Fruit fly (Drosophila melanogaster) whole organism, embryonic: Measurements from ENCODE around the gene CG31636.

Experiments
- Adf1 ChIP-seq: fragments of 200-800 bp; sonication (Bioruptor generic); IDR thresholded peaks from 2 replicates; pipeline ENCODE4 v1.3.6; 2022; ENCODE audit warnings: missing biosample characterization, missing genetic modification characterization
- Atf3 ChIP-seq: fragments of 200-800 bp; sonication (Bioruptor generic); optimal IDR thresholded peaks from 3 replicates; lab custom pipeline; 2016; ENCODE audit warnings: missing biosample characterization, missing genetic modification characterization
- CG10147 ChIP-seq: fragments of 200-800 bp; sonication (Bioruptor generic); optimal IDR thresholded peaks from 2 replicates; lab custom pipeline; 2019; ENCODE audit warnings: missing biosample characterization, mild to moderate bottlenecking, missing genetic modification characterization, moderate library complexity
- CG10209 ChIP-seq: fragments of 200-800 bp; sonication (Bioruptor generic); optimal IDR thresholded peaks from 3 replicates; lab custom pipeline; 2017; ENCODE audit warnings: missing biosample characterization, mild to moderate bottlenecking, missing genetic modification characterization, missing genetic modification reagents
- CG10366 ChIP-seq: fragments of 200-800 bp; sonication (Bioruptor generic); IDR thresholded peaks from 2 replicates; pipeline ENCODE4 v1.3.6; 2022; ENCODE audit warnings: missing biosample characterization, missing genetic modification characterization
- CG10959 ChIP-seq: fragments of 200-800 bp; sonication (Bioruptor generic); IDR thresholded peaks from 2 replicates; pipeline ENCODE4 v1.3.6; 2022; ENCODE audit warnings: missing biosample characterization, missing genetic modification characterization
- CG12104 ChIP-seq: fragments of 200-800 bp; sonication (Bioruptor generic); optimal IDR thresholded peaks from 3 replicates; lab custom pipeline; 2016; ENCODE audit warnings: missing biosample characterization, missing genetic modification characterization
- CG12155 ChIP-seq: fragments of 200-800 bp; sonication (Bioruptor generic); optimal IDR thresholded peaks from 3 replicates; lab custom pipeline; 2016; ENCODE audit warnings: missing biosample characterization, missing genetic modification characterization
- CG12769 ChIP-seq: fragments of 200-800 bp; sonication (Bioruptor generic); optimal IDR thresholded peaks from 2 replicates; lab custom pipeline; 2019; ENCODE audit warnings: missing biosample characterization, mild to moderate bottlenecking, missing genetic modification characterization, moderate library complexity
- CG13894 ChIP-seq: fragments of 200-800 bp; sonication (Bioruptor generic); optimal IDR thresholded peaks from 3 replicates; lab custom pipeline; 2018; ENCODE audit warnings: missing biosample characterization, mild to moderate bottlenecking, missing genetic modification characterization, moderate library complexity
- CG15011 ChIP-seq: fragments of 200-800 bp; sonication (Bioruptor generic); optimal IDR thresholded peaks from 3 replicates; lab custom pipeline; 2018; ENCODE audit warnings: missing biosample characterization, mild to moderate bottlenecking, missing genetic modification characterization
- CG2120 ChIP-seq: fragments of 200-800 bp; sonication (Bioruptor generic); optimal IDR thresholded peaks from 3 replicates; lab custom pipeline; 2016; ENCODE audit warnings: missing biosample characterization, missing genetic modification characterization
- CG32772 ChIP-seq: fragments of 200-800 bp; sonication (Bioruptor generic); IDR thresholded peaks from 2 replicates; pipeline ENCODE4 v1.3.6; 2022; ENCODE audit warnings: missing biosample characterization, missing genetic modification characterization
- CG34224 ChIP-seq: fragments of 200-800 bp; sonication (Bioruptor generic); IDR thresholded peaks from 3 replicates; pipeline ENCODE4 v1.3.6; 2022; ENCODE audit warnings: missing biosample characterization, missing genetic modification characterization; ENCODE audit not compliant: partially characterized antibody
- CG34376 ChIP-seq: fragments of 200-800 bp; sonication (Bioruptor generic); optimal IDR thresholded peaks from 2 replicates; lab custom pipeline; 2018; ENCODE audit warnings: missing biosample characterization, mild to moderate bottlenecking, missing genetic modification characterization
- CG3838 ChIP-seq: fragments of 200-800 bp; sonication (Bioruptor generic); optimal IDR thresholded peaks from 3 replicates; lab custom pipeline; 2016; ENCODE audit warnings: missing biosample characterization, missing genetic modification characterization
- CG3995 ChIP-seq: fragments of 200-800 bp; sonication (Bioruptor generic); optimal IDR thresholded peaks from 3 replicates; lab custom pipeline; 2016; ENCODE audit warnings: missing biosample characterization, missing genetic modification characterization
- CG6813 ChIP-seq: fragments of 200-800 bp; sonication (Bioruptor generic); optimal IDR thresholded peaks from 2 replicates; lab custom pipeline; 2017; ENCODE audit warnings: missing biosample characterization, missing genetic modification characterization, mild to moderate bottlenecking, moderate library complexity, missing genetic modification reagents
- CG6854 ChIP-seq: fragments of 200-800 bp; sonication (Bioruptor generic); optimal IDR thresholded peaks from 3 replicates; lab custom pipeline; 2017; ENCODE audit warnings: missing biosample characterization, mild to moderate bottlenecking, missing genetic modification characterization
- CG7928 ChIP-seq: fragments of 200-800 bp; sonication (Bioruptor generic); optimal IDR thresholded peaks from 2 replicates; lab custom pipeline; 2017; ENCODE audit warnings: missing biosample characterization, mild to moderate bottlenecking, missing genetic modification characterization
- CG7963 ChIP-seq: fragments of 200-800 bp; sonication (Bioruptor generic); IDR thresholded peaks from 3 replicates; pipeline ENCODE4 v1.3.6; 2022; ENCODE audit warnings: missing biosample characterization, missing genetic modification characterization; ENCODE audit not compliant: partially characterized antibody
- CG7987 ChIP-seq: fragments of 200-800 bp; sonication (Bioruptor generic); optimal IDR thresholded peaks from 2 replicates; lab custom pipeline; 2018; ENCODE audit warnings: missing biosample characterization, mild to moderate bottlenecking, missing genetic modification characterization, moderate library complexity
- CG8281 ChIP-seq: fragments of 200-800 bp; sonication (Bioruptor generic); optimal IDR thresholded peaks from 2 replicates; lab custom pipeline; 2018; ENCODE audit warnings: missing biosample characterization, mild to moderate bottlenecking, missing genetic modification characterization, moderate library complexity
- Drgx ChIP-seq: fragments of 200-800 bp; sonication (Bioruptor generic); IDR thresholded peaks from 2 replicates; pipeline ENCODE4 v1.3.6; 2022; ENCODE audit warnings: missing biosample characterization, missing genetic modification characterization
- ERR ChIP-seq: fragments of 200-800 bp; sonication (Bioruptor generic); optimal IDR thresholded peaks from 2 replicates; lab custom pipeline; 2016; ENCODE audit warnings: missing biosample characterization, missing genetic modification characterization
- GATAe ChIP-seq: fragments of 200-800 bp; sonication (Bioruptor generic); conservative IDR thresholded peaks from 2 replicates; pipeline ENCODE4 v1.3.6; 2022; ENCODE audit warnings: missing biosample characterization, missing genetic modification characterization
- Hey ChIP-seq: fragments of 200-800 bp; sonication (Bioruptor generic); optimal IDR thresholded peaks from 3 replicates; lab custom pipeline; 2018; ENCODE audit warnings: missing biosample characterization, mild to moderate bottlenecking, missing genetic modification characterization
- MESR4 ChIP-seq: fragments of 200-800 bp; sonication (Bioruptor generic); optimal IDR thresholded peaks from 2 replicates; lab custom pipeline; 2018; ENCODE audit warnings: missing biosample characterization, mild to moderate bottlenecking, missing genetic modification characterization, moderate library complexity
- Med ChIP-seq: fragments of 200-800 bp; sonication (Bioruptor generic); peaks from one replicate; lab custom pipeline; 2016; ENCODE audit warnings: missing biosample characterization, missing genetic modification characterization, mild to moderate bottlenecking, inconsistent platforms, moderate library complexity
- Pdp1 ChIP-seq, 2 experiments: fragments of 200-800 bp; sonication (Bioruptor generic); optimal IDR thresholded peaks; 3 replicates each; lab custom pipeline; 2016; ENCODE audit warnings: missing biosample characterization in 2 of 2, missing genetic modification characterization in 2 of 2, mild to moderate bottlenecking in 1 of 2, moderate library complexity in 1 of 2
- btn ChIP-seq: fragments of 200-800 bp; sonication (Bioruptor generic); optimal IDR thresholded peaks from 2 replicates; lab custom pipeline; 2016; ENCODE audit warnings: missing biosample characterization, missing genetic modification characterization
- cad ChIP-seq: fragments of >200 bp; optimal IDR thresholded peaks from 2 replicates; lab custom pipeline; 2017; ENCODE audit warnings: missing biosample characterization, missing genetic modification characterization
- cwo ChIP-seq: fragments of 200-800 bp; sonication (Bioruptor generic); optimal IDR thresholded peaks from 3 replicates; lab custom pipeline; 2017; ENCODE audit warnings: missing biosample characterization, missing genetic modification characterization, mild to moderate bottlenecking, moderate library complexity, missing genetic modification reagents
- eve ChIP-seq, 2 experiments: fragments of >200 bp; optimal IDR thresholded peaks; 2 replicates each; lab custom pipeline; 2017; ENCODE audit warnings: missing biosample characterization in 2 of 2, missing genetic modification characterization in 2 of 2
- ewg ChIP-seq: fragments of 200-800 bp; sonication (Bioruptor generic); optimal IDR thresholded peaks from 3 replicates; lab custom pipeline; 2017; ENCODE audit warnings: mild to moderate bottlenecking, missing biosample characterization, missing genetic modification reagents, missing genetic modification characterization
- exex ChIP-seq: fragments of 200-800 bp; sonication (Bioruptor generic); optimal IDR thresholded peaks from 4 replicates; lab custom pipeline; 2018; ENCODE audit warnings: missing biosample characterization, mild to moderate bottlenecking, missing genetic modification characterization, moderate library complexity
- ftz-f1 ChIP-seq: fragments of 200-800 bp; sonication (Bioruptor generic); optimal IDR thresholded peaks from 2 replicates; lab custom pipeline; 2016; ENCODE audit warnings: missing biosample characterization, missing genetic modification characterization
- grau ChIP-seq: fragments of 200-800 bp; optimal IDR thresholded peaks from 3 replicates; lab custom pipeline; 2019; ENCODE audit warnings: missing biosample characterization, mild to moderate bottlenecking, missing genetic modification characterization, moderate library complexity
- jigr1 ChIP-seq: fragments of 200-800 bp; sonication (Bioruptor generic); IDR thresholded peaks from 3 replicates; pipeline ENCODE4 v1.3.6; 2022; ENCODE audit warnings: missing biosample characterization, missing genetic modification characterization
- kni ChIP-seq: fragments of 200-800 bp; sonication (Bioruptor generic); optimal IDR thresholded peaks from 3 replicates; lab custom pipeline; 2017; ENCODE audit warnings: mild to moderate bottlenecking, missing biosample characterization, missing genetic modification reagents, missing genetic modification characterization
- lab ChIP-seq: fragments of 200-800 bp; sonication (Bioruptor generic); optimal IDR thresholded peaks from 3 replicates; lab custom pipeline; 2017; ENCODE audit warnings: missing biosample characterization, missing genetic modification characterization, mild to moderate bottlenecking, moderate library complexity, missing genetic modification reagents
- lbe ChIP-seq: fragments of 200-800 bp; sonication (Bioruptor generic); optimal IDR thresholded peaks from 2 replicates; lab custom pipeline; 2016; ENCODE audit warnings: missing biosample characterization, mild to moderate bottlenecking, missing genetic modification characterization
- lmd ChIP-seq: fragments of 200-800 bp; sonication (Bioruptor generic); IDR thresholded peaks from 2 replicates; pipeline ENCODE4 v1.3.6; 2022; ENCODE audit warnings: missing biosample characterization, missing genetic modification characterization
- pb ChIP-seq: fragments of 200-800 bp; sonication (Bioruptor generic); optimal IDR thresholded peaks from 3 replicates; lab custom pipeline; 2016; ENCODE audit warnings: missing biosample characterization, missing genetic modification characterization
- row ChIP-seq: fragments of 200-800 bp; sonication (Bioruptor generic); IDR thresholded peaks from 3 replicates; pipeline ENCODE4 v1.3.6; 2022; ENCODE audit warnings: missing biosample characterization, missing genetic modification characterization
- sc ChIP-seq, 3 experiments: fragments of >200 bp in 2 of 3; fragments of 200-800 bp in 1 of 3; sonication (Bioruptor generic) in 1 of 3; optimal IDR thresholded peaks; 2 replicates in 2 of 3; 3 replicates in 1 of 3; lab custom pipeline; 2017; ENCODE audit warnings: mild to moderate bottlenecking in 1 of 3, missing biosample characterization in 1 of 3, missing genetic modification characterization in 1 of 3, missing genetic modification reagents in 1 of 3
- sens ChIP-seq: fragments of 200-800 bp; sonication (Bioruptor generic); peaks from one replicate; lab custom pipeline; 2016; ENCODE audit warnings: missing biosample characterization, missing genetic modification characterization
- sug ChIP-seq: fragments of 200-800 bp; optimal IDR thresholded peaks from 2 replicates; lab custom pipeline; 2019; ENCODE audit warnings: missing biosample characterization, mild to moderate bottlenecking, missing genetic modification characterization, moderate library complexity
- wor ChIP-seq: fragments of 200-800 bp; sonication (Bioruptor generic); IDR thresholded peaks from 2 replicates; pipeline ENCODE4 v1.3.6; 2022; ENCODE audit warnings: missing biosample characterization, missing genetic modification characterization

The CG31636 gene

DNA sequence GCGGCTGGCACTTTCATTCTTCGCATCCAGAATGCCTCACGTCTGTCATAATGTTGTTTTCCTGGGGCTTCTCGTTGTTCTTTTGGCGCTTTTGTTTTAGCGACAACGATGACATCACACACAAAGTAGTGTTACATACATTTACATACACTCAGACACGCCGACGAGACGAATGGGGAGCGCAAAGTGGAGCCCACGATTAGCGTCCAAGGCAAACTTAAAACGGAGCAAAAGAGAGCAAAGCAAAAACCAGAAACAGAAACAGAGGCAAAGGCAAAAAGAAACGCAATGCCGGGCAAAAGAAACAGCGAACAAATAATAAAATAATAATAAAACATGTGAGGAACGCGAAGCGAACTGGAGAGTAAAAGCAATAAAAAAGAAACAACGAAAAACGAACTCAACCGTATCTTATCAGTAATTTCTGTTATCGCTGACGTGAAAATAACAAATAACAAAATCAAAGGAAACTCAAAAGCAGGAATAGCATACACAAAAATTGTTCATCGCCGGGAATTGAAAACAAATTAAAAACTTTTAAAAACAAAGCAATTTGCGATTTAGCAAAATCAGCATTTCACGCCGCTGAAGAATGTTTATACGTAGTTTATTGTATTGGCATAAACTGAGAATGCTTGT is 13.4 kb downstream of the CG31636 start (continued):
- TF ChIP-seq CG12155 (GFP tag; lab: Kevin White, UChicago), result peak; percentile 52
- TF ChIP-seq CG3838 (GFP tag; lab: Kevin White, UChicago), result peak; percentile 40
- TF ChIP-seq CG12104 (GFP tag; lab: Kevin White, UChicago), result no peak
- TF ChIP-seq CG34224, result peak; percentile 49; the same call in 2 of the 3 replicates
- TF ChIP-seq exex (tag; lab: Kevin White, UChicago), result peak; percentile 13
- no peak for TF ChIP-seq grau (tag; lab: Kevin White, UChicago)
- TF ChIP-seq CG6854 (GFP tag; lab: Kevin White, UChicago), result no peak
- TF ChIP-seq wor (GFP tag; lab: Robert Waterston, UW), result no peak
- no peak for TF ChIP-seq sc (optimal IDR thresholded peaks at IDR 0.05; lab: Kevin White, UChicago)
- no peak for TF ChIP-seq sc (GFP tag; optimal IDR thresholded peaks at IDR 0.05; lab: Kevin White, UChicago)
- no peak for TF ChIP-seq ERR
- TF ChIP-seq sens (GFP tag; lab: Kevin White, UChicago), result peak; percentile 15
- TF ChIP-seq Pdp1 (GFP tag; optimal IDR thresholded peaks at IDR 0.05; lab: Kevin White, UChicago), result peak in 1 of 2 experiments; percentile 88
- TF ChIP-seq Med, result peak; percentile 66
- no peak for TF ChIP-seq cad (GFP tag; lab: Kevin White, UChicago)
- no peak for TF ChIP-seq CG15011
- TF ChIP-seq ftz-f1 (GFP tag; lab: Kevin White, UChicago), result peak; percentile 7
- no peak for TF ChIP-seq CG10959 (GFP tag; lab: Robert Waterston, UW)
- no peak for TF ChIP-seq CG7963 (GFP tag; lab: Robert Waterston, UW)
- TF ChIP-seq eve (GFP tag; optimal IDR thresholded peaks at IDR 0.05; lab: Kevin White, UChicago), result peak in 1 of 2 experiments; percentile 53
- TF ChIP-seq Atf3 (GFP tag; lab: Kevin White, UChicago), result peak; percentile 37
- TF ChIP-seq CG10209 (GFP tag; lab: Kevin White, UChicago), result no peak
- TF ChIP-seq kni, result peak; percentile 5
- TF ChIP-seq lbe, result peak; percentile 41
- no peak for TF ChIP-seq CG7928 (GFP tag; lab: Kevin White, UChicago)
- TF ChIP-seq CG12769, result peak; percentile 86
- TF ChIP-seq lmd (GFP tag; lab: Robert Waterston, UW), result no peak
- no peak for TF ChIP-seq Drgx (GFP tag; lab: Robert Waterston, UW)

DNA sequence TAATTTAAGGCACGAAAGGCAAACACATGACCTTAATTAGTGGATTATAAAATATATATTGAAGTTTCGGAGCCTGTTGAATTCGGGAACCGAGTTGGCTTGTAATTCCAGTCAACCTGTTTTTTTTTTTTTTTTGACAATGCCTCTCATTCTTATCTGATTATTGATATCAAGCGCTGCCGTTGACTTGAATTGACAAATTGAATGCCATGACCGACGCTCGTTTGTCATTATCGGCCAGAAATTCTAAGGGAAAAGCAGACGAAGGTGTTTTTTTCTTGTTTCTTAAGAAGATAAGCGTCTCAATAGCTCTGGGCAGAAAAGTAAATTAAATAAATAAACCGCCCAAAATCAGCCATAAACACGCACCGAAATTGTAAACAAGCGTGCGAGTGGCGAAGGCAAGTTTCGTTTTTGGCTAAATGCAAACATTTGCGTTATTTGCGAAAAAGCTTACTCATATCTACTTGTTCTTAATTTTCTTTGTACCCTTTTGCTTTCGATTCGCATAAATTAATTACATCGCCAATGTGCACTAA is 14.7 kb downstream of the CG31636 start:
- TF ChIP-seq row (GFP tag; lab: Robert Waterston, UW) (no peak), CG10147 (GFP tag; lab: Kevin White, UChicago) (peak; percentile 15), Med (peak; percentile 3), Adf1 (GFP tag; lab: Robert Waterston, UW) (peak; percentile 17; the same call in 1 of the 2 replicates), lab (GFP tag; lab: Kevin White, UChicago) (peak; percentile 56), CG7987 (GFP tag; lab: Kevin White, UChicago) (peak; percentile 60), CG2120 (GFP tag; lab: Kevin White, UChicago) (peak; percentile 20), CG10366 (GFP tag; lab: Robert Waterston, UW) (no peak), CG13894 (tag; lab: Kevin White, UChicago) (no peak), GATAe (GFP tag; lab: Robert Waterston, UW) (peak; percentile 18; the same call in 1 of the 2 replicates), CG34376 (GFP tag; lab: Kevin White, UChicago) (peak; percentile 29), pb (no peak), Hey (tag; lab: Kevin White, UChicago) (no peak), CG3995 (no peak), btn (no peak), jigr1 (no peak), CG8281 (peak; percentile 98), CG32772 (GFP tag; lab: Robert Waterston, UW) (peak; percentile 12; the same call in 1 of the 2 replicates), sug (tag; lab: Kevin White, UChicago) (peak; percentile 37), MESR4 (GFP tag; lab: Kevin White, UChicago) (no peak), sens (GFP tag; lab: Kevin White, UChicago) (peak; percentile 28), CG6813 (GFP tag; lab: Kevin White, UChicago) (peak; percentile 43), cwo (GFP tag; lab: Kevin White, UChicago) (no peak), ewg (no peak)
